Worm (Caenorhabditis elegans) whole organism, young adult: ENCODE results near the gene Y46G5A.38.

ENCODE experiments used
- C06A6.2 ChIP-seq: fragments of 200-800 bp; sonication (Bioruptor generic); conservative IDR thresholded peaks from 2 replicates; pipeline ENCODE4 v1.3.6; 2022; ENCODE audit warnings: missing genetic modification characterization, missing compliant biosample characterization
- C17E4.6 ChIP-seq: fragments of 200-800 bp; sonication (Bioruptor generic); IDR thresholded peaks from 2 replicates; pipeline ENCODE4 v1.3.6; 2022; ENCODE audit warnings: missing genetic modification reagents, missing genetic modification characterization, missing compliant biosample characterization
- D2030.7 ChIP-seq: fragments of 200-800 bp; sonication (Bioruptor generic); IDR thresholded peaks from 2 replicates; pipeline ENCODE4 v1.3.6; 2022; ENCODE audit warnings: missing genetic modification reagents, missing genetic modification characterization, missing compliant biosample characterization
- F57A8.1 ChIP-seq: fragments of 200-800 bp; sonication (Bioruptor generic); optimal IDR thresholded peaks from 2 replicates; lab custom pipeline; 2018; ENCODE audit warnings: mild to moderate bottlenecking, missing genetic modification characterization, moderate library complexity, missing compliant biosample characterization
- F57C9.4 ChIP-seq: sonication (generic microtip); optimal IDR thresholded peaks from 2 replicates; lab custom pipeline; 2017; ENCODE audit warnings: mild to moderate bottlenecking, missing genetic modification characterization, missing compliant biosample characterization
- K12H6.12 ChIP-seq: fragments of 200-800 bp; sonication (Bioruptor generic); optimal IDR thresholded peaks from 2 replicates; lab custom pipeline; 2018; ENCODE audit warnings: mild to moderate bottlenecking, missing genetic modification characterization, missing compliant biosample characterization
- Y95B8A.8 ChIP-seq: fragments of 200-800 bp; sonication (Bioruptor generic); IDR thresholded peaks from 2 replicates; pipeline ENCODE4 v1.3.6; 2022; ENCODE audit warnings: missing genetic modification reagents, missing genetic modification characterization, missing compliant biosample characterization
- ZK185.1 ChIP-seq: sonication (generic microtip); optimal IDR thresholded peaks from 2 replicates; lab custom pipeline; 2016; ENCODE audit warnings: mild to moderate bottlenecking, missing genetic modification characterization, missing compliant biosample characterization; ENCODE audit not compliant: poor library complexity, severe bottlenecking
- atf-7 ChIP-seq: sonication (generic microtip); optimal IDR thresholded peaks from 2 replicates; lab custom pipeline; 2017; ENCODE audit warnings: mild to moderate bottlenecking, missing genetic modification characterization, missing compliant biosample characterization
- attf-6 ChIP-seq: fragments of 200-800 bp; sonication (Bioruptor generic); IDR thresholded peaks from 2 replicates; pipeline ENCODE4 v1.3.6; 2022; ENCODE audit warnings: missing genetic modification reagents, missing genetic modification characterization, missing compliant biosample characterization
- ceh-40 ChIP-seq: fragments of 200-800 bp; sonication (Bioruptor generic); IDR thresholded peaks from 2 replicates; pipeline ENCODE4 v1.3.6; 2022; ENCODE audit warnings: missing genetic modification characterization, missing compliant biosample characterization
- chd-7 ChIP-seq: sonication (generic microtip); optimal IDR thresholded peaks from 2 replicates; lab custom pipeline; 2016; ENCODE audit warnings: mild to moderate bottlenecking, missing genetic modification characterization, moderate library complexity, missing compliant biosample characterization
- die-1 ChIP-seq: sonication (generic microtip); optimal IDR thresholded peaks from 2 replicates; lab custom pipeline; 2016; ENCODE audit warnings: missing genotype, mild to moderate bottlenecking, missing genetic modification characterization, missing compliant biosample characterization
- dox-1 ChIP-seq: fragments of 200-800 bp; sonication (Bioruptor generic); IDR thresholded peaks from 2 replicates; pipeline ENCODE4 v1.3.6; 2022; ENCODE audit warnings: missing genetic modification reagents, missing genetic modification characterization, missing compliant biosample characterization
- egrh-3 ChIP-seq: fragments of 200-800 bp; sonication (Bioruptor generic); IDR thresholded peaks from 2 replicates; pipeline ENCODE4 v1.3.6; 2022; ENCODE audit warnings: missing genetic modification reagents, missing genetic modification characterization, missing compliant biosample characterization
- fkh-3 ChIP-seq: sonication (generic microtip); optimal IDR thresholded peaks from 2 replicates; lab custom pipeline; 2016; ENCODE audit warnings: mild to moderate bottlenecking, missing genetic modification characterization, missing compliant biosample characterization
- him-1 ChIP-seq: sonication (generic microtip); optimal IDR thresholded peaks from 2 replicates; lab custom pipeline; 2016; ENCODE audit warnings: missing genotype, missing genetic modification reagents, missing genetic modification characterization, missing compliant biosample characterization
- hmg-1.2 ChIP-seq: fragments of 200-800 bp; sonication (Bioruptor generic); IDR thresholded peaks from 2 replicates; pipeline ENCODE4 v1.3.6; 2022; ENCODE audit warnings: missing genetic modification reagents, missing genetic modification characterization, missing compliant biosample characterization
- hmg-20 ChIP-seq: fragments of 200-800 bp; sonication (Bioruptor generic); IDR thresholded peaks from 2 replicates; pipeline ENCODE4 v1.3.6; 2022; ENCODE audit warnings: missing genetic modification reagents, missing genetic modification characterization, missing compliant biosample characterization
- lag-1 ChIP-seq: fragments of 200-800 bp; sonication (Bioruptor generic); IDR thresholded peaks from 2 replicates; pipeline ENCODE4 v1.3.6; 2022; ENCODE audit warnings: missing genetic modification reagents, missing genetic modification characterization, missing compliant biosample characterization
- let-607 ChIP-seq, 2 experiments: fragments of 200-800 bp in 1 of 2; sonication (Bioruptor generic) in 1 of 2; sonication (generic microtip) in 1 of 2; optimal IDR thresholded peaks; 2 replicates each; lab custom pipeline; 2016 to 2018; ENCODE audit warnings: mild to moderate bottlenecking in 2 of 2, missing compliant biosample characterization in 2 of 2, missing genetic modification characterization in 2 of 2, moderate library complexity in 2 of 2, missing genotype in 1 of 2
- lin-26 ChIP-seq: fragments of 200-800 bp; sonication (Bioruptor generic); IDR thresholded peaks from 2 replicates; pipeline ENCODE4 v1.3.6; 2022; ENCODE audit warnings: missing genetic modification reagents, missing genetic modification characterization, missing compliant biosample characterization
- lin-40 ChIP-seq: sonication (generic microtip); optimal IDR thresholded peaks from 2 replicates; lab custom pipeline; 2016; ENCODE audit warnings: missing genetic modification characterization, mild to moderate bottlenecking, missing compliant biosample characterization, missing genotype, missing genetic modification reagents
- lsl-1 ChIP-seq: fragments of 200-800 bp; sonication (Bioruptor generic); optimal IDR thresholded peaks from 2 replicates; lab custom pipeline; 2018; ENCODE audit warnings: mild to moderate bottlenecking, missing genetic modification characterization, moderate library complexity, missing compliant biosample characterization
- madf-6 ChIP-seq: fragments of 200-800 bp; sonication (Bioruptor generic); IDR thresholded peaks from 2 replicates; pipeline ENCODE4 v1.3.6; 2022; ENCODE audit warnings: missing genetic modification reagents, missing genetic modification characterization, missing compliant biosample characterization
- mcd-1 ChIP-seq: fragments of 200-800 bp; sonication (Bioruptor generic); IDR thresholded peaks from 2 replicates; pipeline ENCODE4 v1.3.6; 2022; ENCODE audit warnings: missing genetic modification reagents, missing genetic modification characterization, missing compliant biosample characterization
- nfya-1 ChIP-seq: sonication (generic microtip); optimal IDR thresholded peaks from 2 replicates; lab custom pipeline; 2017; ENCODE audit warnings: antibody characterized with exemption, missing compliant biosample characterization, missing genetic modification characterization, borderline replicate concordance; ENCODE audit not compliant: insufficient read depth
- nfyb-1 ChIP-seq: fragments of 200-800 bp; sonication (Bioruptor generic); IDR thresholded peaks from 2 replicates; pipeline ENCODE4 v1.3.6; 2022; ENCODE audit warnings: missing genetic modification reagents, missing genetic modification characterization, missing compliant biosample characterization
- nhr-120 ChIP-seq: fragments of 200-800 bp; sonication (Bioruptor generic); IDR thresholded peaks from 2 replicates; pipeline ENCODE4 v1.3.6; 2022; ENCODE audit warnings: missing genetic modification characterization, missing compliant biosample characterization
- nhr-179 ChIP-seq: sonication (generic microtip); optimal IDR thresholded peaks from 2 replicates; lab custom pipeline; 2016; ENCODE audit warnings: mild to moderate bottlenecking, missing genetic modification characterization, missing compliant biosample characterization
- nhr-80 ChIP-seq: sonication (generic microtip); optimal IDR thresholded peaks from 2 replicates; lab custom pipeline; 2016; ENCODE audit warnings: missing genetic modification characterization, missing compliant biosample characterization
- rpc-1 ChIP-seq, 2 experiments: fragments of 150-350 bp in 1 of 2; sonication (generic microtip) in 1 of 2; optimal IDR thresholded peaks; 2 replicates each; lab custom pipeline; 2014 to 2018; ENCODE audit warnings: missing biosample characterization in 1 of 2, missing genetic modification characterization in 1 of 2, missing genetic modification reagents in 1 of 2, missing genotype in 1 of 2
- snpc-3.4 ChIP-seq: sonication (generic microtip); optimal IDR thresholded peaks from 2 replicates; lab custom pipeline; 2017; ENCODE audit warnings: missing genetic modification characterization, mild to moderate bottlenecking, missing compliant biosample characterization, antibody characterized with exemption, moderate library complexity, missing genotype, missing genetic modification reagents
- unc-62 ChIP-seq: fragments of 150-350 bp; optimal IDR thresholded peaks from 2 replicates; lab custom pipeline; 2014; ENCODE audit warnings: missing biosample characterization, missing genetic modification reagents, missing genetic modification characterization
- ztf-18 ChIP-seq: sonication (generic microtip); optimal IDR thresholded peaks from 2 replicates; lab custom pipeline; 2016; ENCODE audit warnings: missing genotype, mild to moderate bottlenecking, missing genetic modification characterization, missing compliant biosample characterization
- ztf-22 ChIP-seq: fragments of 200-800 bp; sonication (Bioruptor generic); optimal IDR thresholded peaks from 2 replicates; lab custom pipeline; 2018; ENCODE audit warnings: mild to moderate bottlenecking, missing genetic modification characterization, moderate library complexity, missing compliant biosample characterization
- ztf-25 ChIP-seq: fragments of 200-800 bp; sonication (Bioruptor generic); IDR thresholded peaks from 2 replicates; pipeline ENCODE4 v1.3.6; 2022; ENCODE audit warnings: missing genetic modification reagents, missing genetic modification characterization, missing compliant biosample characterization
- ztf-28 ChIP-seq: fragments of 200-800 bp; sonication (Bioruptor generic); IDR thresholded peaks from 2 replicates; pipeline ENCODE4 v1.3.6; 2022; ENCODE audit warnings: missing genetic modification reagents, missing genetic modification characterization, missing compliant biosample characterization

Gene Y46G5A.38

DNA sequence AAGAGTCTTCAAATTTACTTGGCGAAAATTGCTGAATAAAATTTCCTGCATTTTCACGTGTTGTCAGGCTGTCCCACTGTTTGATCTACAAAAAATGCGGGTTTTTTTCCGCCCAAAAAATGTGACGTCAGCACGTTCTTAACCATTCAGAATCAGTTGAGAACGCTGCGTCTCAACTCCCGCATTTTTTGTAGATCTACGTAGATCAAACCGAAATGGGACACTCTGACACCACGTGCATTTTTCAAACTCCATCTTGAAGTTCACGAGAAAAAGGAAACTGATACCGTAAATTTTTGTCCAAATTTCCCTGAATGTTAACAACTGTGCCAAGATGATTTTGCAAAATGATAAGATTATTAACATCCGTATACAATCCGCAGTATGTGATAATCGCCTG lies 13.6 kb upstream of the Y46G5A.38 start:
- no peak for TF ChIP-seq madf-6
- no peak for TF ChIP-seq ztf-28 (GFP tag; lab: Robert Waterston, UW)
- TF ChIP-seq rpc-1 (optimal IDR thresholded peaks at IDR 0.05; lab: Kevin White, UChicago): no peak
- TF ChIP-seq rpc-1 (tag; optimal IDR thresholded peaks at IDR 0.05; lab: Kevin White, UChicago): no peak

ce11 chrII:12816412-12817146 lies 10.3 kb upstream of the Y46G5A.38 start, which contains the start of gene acl-7:
Gene acl-7, minus strand, starts transcription at chrII:12816462.
- TF ChIP-seq Y95B8A.8 (GFP tag; lab: Robert Waterston, UW) (no peak), atf-7 (tag; lab: Kevin White, UChicago) (peak; percentile 23), nhr-80 (tag; lab: Kevin White, UChicago) (peak; percentile 76), mcd-1 (GFP tag; lab: Robert Waterston, UW) (0 out of 2 replicates have a peak, but pooled peaks have one; percentile 27), lsl-1 (GFP tag; lab: Kevin White, UChicago) (no peak), C06A6.2 (no peak)

ce11 chrII:12818488-12818887 lies 8.4 kb upstream of the Y46G5A.38 start, which contains the start of gene Y46G5A.22:
Gene Y46G5A.22, minus strand, starts transcription at chrII:12818588.
- TF ChIP-seq lin-26 (no peak), unc-62 (no peak), F57C9.4 (tag; lab: Kevin White, UChicago) (no peak), nhr-120 (GFP tag; lab: Robert Waterston, UW) (no peak), let-607 (tag; optimal IDR thresholded peaks at IDR 0.05; lab: Kevin White, UChicago) (no peak), nfya-1 (tag; lab: Kevin White, UChicago) (no peak), hmg-1.2 (GFP tag; lab: Robert Waterston, UW) (no peak), attf-6 (GFP tag; lab: Robert Waterston, UW) (no peak), lag-1 (no peak), hmg-20 (GFP tag; lab: Robert Waterston, UW) (no peak), ztf-18 (tag; lab: Kevin White, UChicago) (no peak), nfyb-1 (GFP tag; lab: Robert Waterston, UW) (no peak), snpc-3.4 (tag; lab: Kevin White, UChicago) (no peak), fkh-3 (tag; lab: Kevin White, UChicago) (no peak)
- TF ChIP-seq, all 124 proteins: peak for 0

ce11 chrII:12819979-12820378 lies 6.9 kb upstream of the Y46G5A.38 start:
- TF ChIP-seq ztf-25 (GFP tag; lab: Robert Waterston, UW) (no peak), dox-1 (no peak), K12H6.12 (tag; lab: Kevin White, UChicago) (no peak), chd-7 (tag; lab: Kevin White, UChicago) (no peak), ceh-40 (no peak), nhr-179 (tag; lab: Kevin White, UChicago) (no peak), mcd-1 (GFP tag; lab: Robert Waterston, UW) (no peak), him-1 (tag; lab: Kevin White, UChicago) (no peak), C06A6.2 (no peak), ZK185.1 (tag; lab: Kevin White, UChicago) (no peak), egrh-3 (GFP tag; lab: Robert Waterston, UW) (no peak), fkh-3 (tag; lab: Kevin White, UChicago) (no peak), ztf-22 (GFP tag; lab: Kevin White, UChicago) (no peak), die-1 (no peak), lin-40 (tag; lab: Kevin White, UChicago) (no peak), D2030.7 (GFP tag; lab: Robert Waterston, UW) (no peak), F57A8.1 (GFP tag; lab: Kevin White, UChicago) (no peak), C17E4.6 (no peak)
- TF ChIP-seq, all 124 proteins: peak for 0
